Fruit fly (Drosophila melanogaster): Measurements from ENCODE around the gene PCID2.
A peak's percentile ranks its signal among the peaks of the same experiment; 100 is the strongest.

dm6 chr3L:11599255-11599654 is 27.0 kb upstream of the PCID2 start:
- TF ChIP-seq tj (GFP tag; optimal IDR thresholded peaks at IDR 0.05) (peak; percentile 5), cic (GFP tag; optimal IDR thresholded peaks at IDR 0.05) (no peak), Hr96 (GFP tag; optimal IDR thresholded peaks at IDR 0.05) (no peak), CG1620 (GFP tag; optimal IDR thresholded peaks at IDR 0.05) (no peak), Clk (GFP tag; optimal IDR thresholded peaks at IDR 0.05) (no peak), cnc (optimal IDR thresholded peaks at IDR 0.05) (no peak), CG12768 (GFP tag; optimal IDR thresholded peaks at IDR 0.05) (no peak), CG5204 (GFP tag; optimal IDR thresholded peaks at IDR 0.05) (peak; percentile 14), CG7045 (GFP tag; optimal IDR thresholded peaks at IDR 0.05) (peak; percentile 64), toe (GFP tag; optimal IDR thresholded peaks at IDR 0.05) (no peak), Mnt (GFP tag; optimal IDR thresholded peaks at IDR 0.05) (no peak)
